Fruit fly (Drosophila melanogaster) whole organism, embryonic: ENCODE results near the gene CG6067.

Experiments
- ATbp ChIP-seq: fragments of 200-800 bp; sonication (Bioruptor generic); optimal IDR thresholded peaks from 2 replicates; lab custom pipeline; 2017; ENCODE audit warnings: missing biosample characterization, mild to moderate bottlenecking, missing genetic modification characterization, missing genetic modification reagents
- CG10462 ChIP-seq: fragments of 200-800 bp; sonication (Bioruptor generic); optimal IDR thresholded peaks from 2 replicates; lab custom pipeline; 2016; ENCODE audit warnings: missing biosample characterization, missing genetic modification characterization
- CG10654 ChIP-seq: fragments of 200-800 bp; sonication (Bioruptor generic); optimal IDR thresholded peaks from 2 replicates; lab custom pipeline; 2016; ENCODE audit warnings: missing biosample characterization, missing genetic modification characterization
- CG11504 ChIP-seq: fragments of 200-800 bp; sonication (Bioruptor generic); optimal IDR thresholded peaks from 3 replicates; lab custom pipeline; 2019; ENCODE audit warnings: missing biosample characterization, mild to moderate bottlenecking, missing genetic modification characterization, moderate library complexity
- CG13287 ChIP-seq: fragments of 200-800 bp; sonication (Bioruptor generic); IDR thresholded peaks from 2 replicates; pipeline ENCODE4 v1.3.6; 2022; ENCODE audit warnings: missing biosample characterization, missing genetic modification characterization; ENCODE audit not compliant: partially characterized antibody
- CG14014 ChIP-seq: fragments of 200-800 bp; sonication (Bioruptor generic); IDR thresholded peaks from 2 replicates; pipeline ENCODE4 v1.3.6; 2022; ENCODE audit warnings: missing biosample characterization, missing genetic modification characterization
- CG14050 ChIP-seq: fragments of 200-800 bp; sonication (Bioruptor generic); IDR thresholded peaks from 3 replicates; pipeline ENCODE4 v1.3.6; 2022; ENCODE audit warnings: missing biosample characterization, missing genetic modification characterization
- CG15269 ChIP-seq: fragments of 200-800 bp; sonication (Bioruptor generic); optimal IDR thresholded peaks from 2 replicates; lab custom pipeline; 2018; ENCODE audit warnings: missing biosample characterization, mild to moderate bottlenecking, missing genetic modification characterization, moderate library complexity
- CG16779 ChIP-seq: fragments of 200-800 bp; sonication (Bioruptor generic); IDR thresholded peaks from 2 replicates; pipeline ENCODE4 v1.3.6; 2022; ENCODE audit warnings: missing biosample characterization, missing genetic modification characterization
- CG18011 ChIP-seq: fragments of 200-800 bp; sonication (Bioruptor generic); optimal IDR thresholded peaks from 2 replicates; lab custom pipeline; 2017; ENCODE audit warnings: missing biosample characterization, missing genetic modification characterization, mild to moderate bottlenecking, moderate library complexity, missing genotype
- CG2712 ChIP-seq: fragments of 200-800 bp; optimal IDR thresholded peaks from 3 replicates; lab custom pipeline; 2019; ENCODE audit warnings: missing biosample characterization, mild to moderate bottlenecking, missing genetic modification characterization, moderate library complexity
- CG33557 ChIP-seq: fragments of 200-800 bp; sonication (Bioruptor generic); optimal IDR thresholded peaks from 2 replicates; lab custom pipeline; 2019; ENCODE audit warnings: missing biosample characterization, mild to moderate bottlenecking, missing genetic modification characterization, moderate library complexity
- CG4282 ChIP-seq: fragments of 200-800 bp; sonication (Bioruptor generic); optimal IDR thresholded peaks from 2 replicates; lab custom pipeline; 2016; ENCODE audit warnings: missing biosample characterization, missing genetic modification characterization
- CG4360 ChIP-seq: fragments of 200-800 bp; sonication (Bioruptor generic); IDR thresholded peaks from 2 replicates; pipeline ENCODE4 v1.3.6; 2022; ENCODE audit warnings: missing biosample characterization, missing genetic modification characterization
- CG6854 ChIP-seq: fragments of 200-800 bp; sonication (Bioruptor generic); optimal IDR thresholded peaks from 3 replicates; lab custom pipeline; 2017; ENCODE audit warnings: missing biosample characterization, mild to moderate bottlenecking, missing genetic modification characterization
- CG7839 ChIP-seq: fragments of 200-800 bp; sonication (Bioruptor generic); optimal IDR thresholded peaks from 3 replicates; lab custom pipeline; 2018; ENCODE audit warnings: missing biosample characterization, mild to moderate bottlenecking, missing genetic modification characterization, moderate library complexity
- CG8290 ChIP-seq, 3 experiments: fragments of 200-800 bp; sonication (Bioruptor generic); optimal IDR thresholded peaks; 2 replicates each; lab custom pipeline; 2016 to 2019; ENCODE audit warnings: missing biosample characterization in 3 of 3, missing genetic modification characterization in 3 of 3, mild to moderate bottlenecking in 2 of 3, moderate library complexity in 1 of 3
- CG9797 ChIP-seq: fragments of 200-800 bp; sonication (Bioruptor generic); optimal IDR thresholded peaks from 3 replicates; lab custom pipeline; 2018; ENCODE audit warnings: missing biosample characterization, mild to moderate bottlenecking, missing genetic modification characterization
- CTCF ChIP-seq: fragments of 200-800 bp; sonication (Bioruptor generic); optimal IDR thresholded peaks from 2 replicates; lab custom pipeline; 2017; ENCODE audit warnings: missing biosample characterization, mild to moderate bottlenecking, missing genetic modification characterization, moderate library complexity
- Camta ChIP-seq: fragments of 200-800 bp; sonication (Bioruptor generic); optimal IDR thresholded peaks from 2 replicates; lab custom pipeline; 2016; ENCODE audit warnings: missing biosample characterization, missing genetic modification characterization
- CrebB ChIP-seq: fragments of 200-800 bp; sonication (Bioruptor generic); optimal IDR thresholded peaks from 3 replicates; lab custom pipeline; 2018; ENCODE audit warnings: missing biosample characterization, mild to moderate bottlenecking, missing genetic modification characterization
- Doc2 ChIP-seq: fragments of 200-800 bp; sonication (Bioruptor generic); IDR thresholded peaks from 2 replicates; pipeline ENCODE4 v1.3.6; 2022; ENCODE audit warnings: missing biosample characterization, missing genetic modification characterization
- E2f2 ChIP-seq: fragments of 200-800 bp; sonication (Bioruptor generic); IDR thresholded peaks from 2 replicates; pipeline ENCODE4 v1.3.6; 2022; ENCODE audit warnings: missing biosample characterization, missing genetic modification characterization
- GATAe ChIP-seq: fragments of 200-800 bp; sonication (Bioruptor generic); conservative IDR thresholded peaks from 2 replicates; pipeline ENCODE4 v1.3.6; 2022; ENCODE audit warnings: missing biosample characterization, missing genetic modification characterization
- Hr3 ChIP-seq: fragments of 200-800 bp; sonication (Bioruptor generic); optimal IDR thresholded peaks from 3 replicates; lab custom pipeline; 2016; ENCODE audit warnings: missing biosample characterization, missing genetic modification characterization
- Hsf ChIP-seq: fragments of 200-800 bp; sonication (Bioruptor generic); optimal IDR thresholded peaks from 3 replicates; lab custom pipeline; 2016; ENCODE audit warnings: missing biosample characterization, missing genetic modification characterization
- Med ChIP-seq: fragments of 200-800 bp; sonication (Bioruptor generic); peaks from one replicate; lab custom pipeline; 2016; ENCODE audit warnings: missing biosample characterization, missing genetic modification characterization, mild to moderate bottlenecking, inconsistent platforms, moderate library complexity
- YL-1 ChIP-seq: fragments of 200-800 bp; sonication (Bioruptor generic); optimal IDR thresholded peaks from 3 replicates; lab custom pipeline; 2017; ENCODE audit warnings: missing biosample characterization, mild to moderate bottlenecking, missing genetic modification characterization
- ase ChIP-seq: fragments of 200-800 bp; sonication (Bioruptor generic); IDR thresholded peaks from 3 replicates; pipeline ENCODE4 v1.3.6; 2022; ENCODE audit warnings: missing biosample characterization, missing genetic modification characterization
- ash1 ChIP-seq: fragments of 200-800 bp; sonication (Bioruptor generic); optimal IDR thresholded peaks from 2 replicates; lab custom pipeline; 2018; ENCODE audit warnings: missing biosample characterization, mild to moderate bottlenecking, missing genetic modification characterization
- cg ChIP-seq: fragments of 200-800 bp; sonication (Bioruptor generic); optimal IDR thresholded peaks from 3 replicates; lab custom pipeline; 2019; ENCODE audit warnings: missing biosample characterization, mild to moderate bottlenecking, missing genetic modification characterization, moderate library complexity
- exex ChIP-seq: fragments of 200-800 bp; sonication (Bioruptor generic); optimal IDR thresholded peaks from 4 replicates; lab custom pipeline; 2018; ENCODE audit warnings: missing biosample characterization, mild to moderate bottlenecking, missing genetic modification characterization, moderate library complexity
- gce ChIP-seq: fragments of 200-800 bp; sonication (Bioruptor generic); IDR thresholded peaks from 3 replicates; pipeline ENCODE4 v1.3.6; 2022; ENCODE audit warnings: missing biosample characterization, missing genetic modification characterization
- gcm ChIP-seq: fragments of 200-800 bp; sonication (Bioruptor generic); optimal IDR thresholded peaks from 2 replicates; lab custom pipeline; 2019; ENCODE audit warnings: missing biosample characterization, mild to moderate bottlenecking, missing genetic modification characterization, moderate library complexity
- grau ChIP-seq: fragments of 200-800 bp; optimal IDR thresholded peaks from 3 replicates; lab custom pipeline; 2019; ENCODE audit warnings: missing biosample characterization, mild to moderate bottlenecking, missing genetic modification characterization, moderate library complexity
- gsb-n ChIP-seq: fragments of 200-800 bp; sonication (Bioruptor generic); optimal IDR thresholded peaks from 3 replicates; lab custom pipeline; 2018; ENCODE audit warnings: missing biosample characterization, mild to moderate bottlenecking, missing genetic modification characterization
- hb ChIP-seq: fragments of 200-800 bp; sonication (Bioruptor generic); IDR thresholded peaks from 3 replicates; pipeline ENCODE4 v1.3.6; 2022; ENCODE audit warnings: missing biosample characterization, missing genetic modification characterization; ENCODE audit not compliant: partially characterized antibody
- hkb ChIP-seq, 2 experiments: fragments of 200-800 bp in 1 of 2; fragments of >200 bp in 1 of 2; sonication (Bioruptor generic) in 1 of 2; IDR thresholded peaks in 1 of 2; optimal IDR thresholded peaks in 1 of 2; 2 replicates each; pipeline versions ENCODE4 v1.3.6 to Lab custom; 2017 to 2022; ENCODE audit warnings: missing biosample characterization in 1 of 2, missing genetic modification characterization in 1 of 2
- mam ChIP-seq: fragments of 200-800 bp; sonication (Bioruptor generic); optimal IDR thresholded peaks from 3 replicates; lab custom pipeline; 2016; ENCODE audit warnings: missing biosample characterization, missing genetic modification characterization
- phol ChIP-seq: fragments of 200-800 bp; sonication (Bioruptor generic); optimal IDR thresholded peaks from 3 replicates; lab custom pipeline; 2018; ENCODE audit warnings: missing biosample characterization, mild to moderate bottlenecking, missing genetic modification characterization, moderate library complexity
- pnt ChIP-seq: fragments of 200-800 bp; sonication (Bioruptor generic); optimal IDR thresholded peaks from 3 replicates; lab custom pipeline; 2016; ENCODE audit warnings: missing biosample characterization, missing genetic modification characterization
- sd ChIP-seq: fragments of 200-800 bp; sonication (Bioruptor generic); optimal IDR thresholded peaks from 3 replicates; lab custom pipeline; 2018; ENCODE audit warnings: missing biosample characterization, mild to moderate bottlenecking, missing genetic modification characterization, moderate library complexity
- sima ChIP-seq: fragments of 200-800 bp; sonication (Bioruptor generic); optimal IDR thresholded peaks from 2 replicates; lab custom pipeline; 2016; ENCODE audit warnings: missing biosample characterization, missing genetic modification characterization
- slou ChIP-seq: fragments of 200-800 bp; sonication (Bioruptor generic); optimal IDR thresholded peaks from 3 replicates; lab custom pipeline; 2016; ENCODE audit warnings: missing biosample characterization, missing genetic modification characterization
- sna ChIP-seq: fragments of 200-800 bp; sonication (Bioruptor generic); IDR thresholded peaks from 2 replicates; pipeline ENCODE4 v1.3.6; 2022; ENCODE audit warnings: missing biosample characterization, missing genetic modification characterization; ENCODE audit not compliant: partially characterized antibody
- sqz ChIP-seq: fragments of 200-800 bp; sonication (Bioruptor generic); optimal IDR thresholded peaks from 3 replicates; lab custom pipeline; 2018; ENCODE audit warnings: missing biosample characterization, mild to moderate bottlenecking, missing genetic modification characterization
- tap ChIP-seq: fragments of 200-800 bp; optimal IDR thresholded peaks from 3 replicates; lab custom pipeline; 2019; ENCODE audit warnings: missing biosample characterization, mild to moderate bottlenecking, missing genetic modification characterization, moderate library complexity
- tll ChIP-seq, 2 experiments: fragments of 200-800 bp in 1 of 2; fragments of >200 bp in 1 of 2; sonication (Bioruptor generic) in 1 of 2; optimal IDR thresholded peaks; 2 replicates each; lab custom pipeline; 2017 to 2019; ENCODE audit warnings: missing biosample characterization in 2 of 2, missing genetic modification characterization in 2 of 2, mild to moderate bottlenecking in 1 of 2, moderate library complexity in 1 of 2
- unpg ChIP-seq: fragments of 200-800 bp; sonication (Bioruptor generic); optimal IDR thresholded peaks from 3 replicates; lab custom pipeline; 2018; ENCODE audit warnings: missing biosample characterization, mild to moderate bottlenecking, missing genetic modification characterization, moderate library complexity
- vnd ChIP-seq: fragments of 200-800 bp; sonication (Bioruptor generic); IDR thresholded peaks from 3 replicates; pipeline ENCODE4 v1.3.6; 2022; ENCODE audit warnings: missing biosample characterization, missing genetic modification characterization; ENCODE audit not compliant: partially characterized antibody

CG6067 gene

DNA sequence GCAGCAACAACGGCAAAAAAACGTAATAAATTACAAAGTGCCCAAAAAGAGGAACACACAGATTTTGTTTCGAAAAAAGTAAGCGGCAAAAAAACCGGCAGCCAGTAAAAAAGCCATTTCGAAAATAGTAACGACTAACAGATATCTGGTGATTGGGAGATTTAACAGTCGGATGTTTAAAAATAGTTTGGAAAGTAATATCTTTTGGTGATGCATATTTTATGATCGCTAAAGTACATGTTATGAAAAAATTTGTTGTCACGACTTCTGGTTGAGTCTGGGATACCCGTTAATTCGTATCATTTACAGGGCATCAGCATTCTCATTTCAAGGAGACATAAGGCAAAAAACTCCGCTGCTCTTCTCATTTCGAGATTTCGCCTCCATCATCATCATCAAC lies 32.3 kb upstream of the CG6067 start (continued):
- TF ChIP-seq gsb-n (tag; lab: Kevin White, UChicago): no peak
- TF ChIP-seq E2f2: no peak
- TF ChIP-seq CG16779 (GFP tag; lab: Robert Waterston, UW): peak; percentile 17; the same call in 1 of the 2 replicates
- peak; percentile 83 for TF ChIP-seq Med (GFP tag; lab: Kevin White, UChicago)
- TF ChIP-seq gce (GFP tag; lab: Robert Waterston, UW): no peak
- no peak for TF ChIP-seq CG18011 (GFP tag; lab: Kevin White, UChicago)
- peak; percentile 28 for TF ChIP-seq Hsf (GFP tag; lab: Kevin White, UChicago)
- TF ChIP-seq CG14014 (GFP tag; lab: Robert Waterston, UW): peak; percentile 45; the same call in 1 of the 2 replicates
- TF ChIP-seq CG33557 (GFP tag; lab: Kevin White, UChicago): no peak
- no peak; the same call in 2 of the 3 replicates for TF ChIP-seq CG14050 (GFP tag; lab: Robert Waterston, UW)
- TF ChIP-seq ash1 (GFP tag; lab: Kevin White, UChicago): no peak
- TF ChIP-seq exex (tag; lab: Kevin White, UChicago): no peak
- TF ChIP-seq sd (tag; lab: Kevin White, UChicago): no peak
- TF ChIP-seq vnd (GFP tag; lab: Robert Waterston, UW): 0 out of 3 replicates have a peak, but pooled peaks have one; percentile 30
- TF ChIP-seq sna (GFP tag; lab: Robert Waterston, UW): no peak
- TF ChIP-seq CG8290 (GFP tag; optimal IDR thresholded peaks at IDR 0.05; lab: Kevin White, UChicago): no peak
- peak in 1 of 2 experiments; percentile 29 for TF ChIP-seq CG8290 (tag; optimal IDR thresholded peaks at IDR 0.05; lab: Kevin White, UChicago)
- peak; percentile 48 for TF ChIP-seq CG7839
- no peak for TF ChIP-seq cg (GFP tag; lab: Kevin White, UChicago)
- no peak for TF ChIP-seq sima (GFP tag; lab: Kevin White, UChicago)
- TF ChIP-seq sqz (GFP tag; lab: Kevin White, UChicago): no peak
- 0 out of 3 replicates have a peak, but pooled peaks have one; percentile 5 for TF ChIP-seq ase
- TF ChIP-seq Doc2 (GFP tag; lab: Robert Waterston, UW): no peak
- no peak for TF ChIP-seq ATbp (GFP tag; lab: Kevin White, UChicago)
- no peak for TF ChIP-seq CG10462 (GFP tag; lab: Kevin White, UChicago)
- TF ChIP-seq CTCF (GFP tag; lab: Kevin White, UChicago): no peak
- TF ChIP-seq pnt: peak; percentile 39
- TF ChIP-seq Hr3: no peak
- no peak for TF ChIP-seq gcm (GFP tag; lab: Kevin White, UChicago)
- no peak for TF ChIP-seq CG9797 (GFP tag; lab: Kevin White, UChicago)
- no peak for TF ChIP-seq tll (GFP tag; optimal IDR thresholded peaks at IDR 0.05; lab: Kevin White, UChicago)
- no peak for TF ChIP-seq hkb (optimal IDR thresholded peaks at IDR 0.05; lab: Kevin White, UChicago)
- TF ChIP-seq hkb (GFP tag; IDR thresholded peaks at IDR 0.05; lab: Robert Waterston, UW): no peak
- TF ChIP-seq CG6854: no peak
- TF ChIP-seq Camta (GFP tag; lab: Kevin White, UChicago): no peak
- peak; percentile 35 for TF ChIP-seq unpg (GFP tag; lab: Kevin White, UChicago)
- TF ChIP-seq YL-1 (GFP tag; lab: Kevin White, UChicago): no peak
- TF ChIP-seq CG4360: no peak
- no peak for TF ChIP-seq GATAe (GFP tag; lab: Robert Waterston, UW)
- TF ChIP-seq mam: peak; percentile 53
- TF ChIP-seq CG13287 (GFP tag; lab: Robert Waterston, UW): no peak
- TF ChIP-seq CrebB (tag; lab: Kevin White, UChicago): no peak
- peak; percentile 43 for TF ChIP-seq CG11504 (tag; lab: Kevin White, UChicago)
- peak; percentile 44; the same call in 1 of the 3 replicates for TF ChIP-seq hb (GFP tag; lab: Robert Waterston, UW)
- no peak for TF ChIP-seq slou (GFP tag; lab: Kevin White, UChicago)
- peak; percentile 3 for TF ChIP-seq phol (tag; lab: Kevin White, UChicago)
- peak; percentile 48 for TF ChIP-seq CG2712 (tag; lab: Kevin White, UChicago)
- TF ChIP-seq CG4282 (GFP tag; lab: Kevin White, UChicago): no peak
- TF ChIP-seq tap (tag; lab: Kevin White, UChicago): no peak
- TF ChIP-seq CG10654 (GFP tag; lab: Kevin White, UChicago): no peak
- no peak for TF ChIP-seq CG15269 (tag; lab: Kevin White, UChicago)
- peak; percentile 9 for TF ChIP-seq grau (tag; lab: Kevin White, UChicago)
